Worm (Caenorhabditis elegans) whole organism, mixed stage, embryonic: ENCODE measurements around the gene irg-5.

ENCODE experiments used
- lsy-2 ChIP-seq: fragments of 150-350 bp; optimal IDR thresholded peaks from 2 replicates; lab custom pipeline; 2014; ENCODE audit warnings: missing biosample characterization, missing genetic modification characterization
- nhr-237 ChIP-seq: fragments of 150-350 bp; optimal IDR thresholded peaks from 2 replicates; lab custom pipeline; 2014; ENCODE audit warnings: missing biosample characterization, missing genetic modification characterization
- pha-4 ChIP-seq: fragments of 150-350 bp; optimal IDR thresholded peaks from 2 replicates; lab custom pipeline; 2018; ENCODE audit warnings: missing biosample characterization, missing genetic modification reagents, missing genetic modification characterization
- sptf-1 ChIP-seq: sonication (generic microtip); optimal IDR thresholded peaks from 2 replicates; lab custom pipeline; 2017; ENCODE audit warnings: mild to moderate bottlenecking, missing genetic modification characterization, moderate library complexity, missing compliant biosample characterization
- ztf-11 ChIP-seq: fragments of 150-350 bp; optimal IDR thresholded peaks from 2 replicates; lab custom pipeline; 2014; ENCODE audit warnings: missing biosample characterization, missing genetic modification characterization

- TF ChIP-seq pha-4 (tag; lab: Kevin White, UChicago) (no peak), lsy-2 (tag; lab: Kevin White, UChicago) (no peak), sptf-1 (no peak), ztf-11 (tag; lab: Kevin White, UChicago) (no peak), nhr-237 (no peak)
Measured at ce11 chrV:13762426-13763127, 24.3 kb upstream of the irg-5 start, which contains the start of gene F20G2.6.
